Fruit fly (Drosophila melanogaster): ENCODE measurements around the gene CG4229.
A peak's percentile ranks its signal among the peaks of the same experiment; 100 is the strongest.

dm6 chr3L:16602736-16603144, 46.1 kb downstream of the CG4229 start, which contains the start of gene Arts:
- TF ChIP-seq Clk (GFP tag; optimal IDR thresholded peaks at IDR 0.05): no peak
- TF ChIP-seq CG5204 (GFP tag; optimal IDR thresholded peaks at IDR 0.05): peak; percentile 48
- no peak for TF ChIP-seq kay (GFP tag; ENCODE audit: borderline replicate concordance)
- TF ChIP-seq CG14711 (tag; optimal IDR thresholded peaks at IDR 0.05): peak; percentile 30
- TF ChIP-seq Mnt (GFP tag; optimal IDR thresholded peaks at IDR 0.05): peak; percentile 77
